Fruit fly (Drosophila melanogaster): ENCODE results near the gene CG17738.

DNA sequence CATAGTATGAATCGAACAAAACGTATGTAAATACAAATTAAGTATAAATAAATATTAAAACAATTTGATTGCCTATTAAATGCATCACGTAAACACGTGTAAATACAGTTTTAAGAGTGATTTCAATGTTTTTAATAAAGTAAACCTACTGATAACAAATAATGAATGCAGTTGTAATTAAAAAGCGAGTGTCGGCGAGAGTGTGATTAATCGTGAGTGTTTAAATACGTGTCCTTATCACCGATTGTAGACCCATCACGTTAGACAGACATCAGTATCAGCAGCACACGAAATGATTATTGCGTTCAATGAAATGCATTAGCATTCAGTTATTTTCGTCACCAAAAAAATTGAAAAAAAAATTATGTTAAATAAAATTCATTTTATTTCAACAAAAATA lies 32.2 kb downstream of the CG17738 start:
- no peak for TF ChIP-seq Hr4 (GFP tag; optimal IDR thresholded peaks at IDR 0.05)
- no peak for TF ChIP-seq CG31627 (GFP tag; optimal IDR thresholded peaks at IDR 0.05)
- TF ChIP-seq Sox14 (GFP tag; optimal IDR thresholded peaks at IDR 0.05): no peak
- TF ChIP-seq Hr38 (GFP tag; optimal IDR thresholded peaks at IDR 0.05): no peak
- no peak for TF ChIP-seq CG10669 (GFP tag; optimal IDR thresholded peaks at IDR 0.05)
- no peak for TF ChIP-seq Sox102F (GFP tag; optimal IDR thresholded peaks at IDR 0.05)
- TF ChIP-seq CG1621 (tag; optimal IDR thresholded peaks at IDR 0.05): no peak
- no peak for TF ChIP-seq Eip78C (GFP tag)
- TF ChIP-seq CG6163 (GFP tag; IDR thresholded peaks at IDR 0.05): no peak
- TF ChIP-seq CG32006 (GFP tag; optimal IDR thresholded peaks at IDR 0.05): no peak
- no peak for TF ChIP-seq CG6276 (GFP tag; optimal IDR thresholded peaks at IDR 0.05)
- no peak for TF ChIP-seq CG8319 (GFP tag; optimal IDR thresholded peaks at IDR 0.05)
